Fruit fly (Drosophila melanogaster) whole organism, embryonic: ENCODE data around the gene CG8117.

ENCODE experiments used
- CG10274 ChIP-seq: fragments of 200-800 bp; sonication (Bioruptor generic); optimal IDR thresholded peaks from 3 replicates; lab custom pipeline; 2017; ENCODE audit warnings: missing biosample characterization, mild to moderate bottlenecking, missing genetic modification characterization
- CG10565 ChIP-seq: fragments of 200-800 bp; sonication (Bioruptor generic); optimal IDR thresholded peaks from 3 replicates; lab custom pipeline; 2016; ENCODE audit warnings: missing biosample characterization, mild to moderate bottlenecking, missing genetic modification characterization
- CG10959 ChIP-seq: fragments of 200-800 bp; sonication (Bioruptor generic); IDR thresholded peaks from 2 replicates; pipeline ENCODE4 v1.3.6; 2022; ENCODE audit warnings: missing biosample characterization, missing genetic modification characterization
- CG10979 ChIP-seq: fragments of 200-800 bp; sonication (Bioruptor generic); optimal IDR thresholded peaks from 2 replicates; lab custom pipeline; 2018; ENCODE audit warnings: missing biosample characterization, mild to moderate bottlenecking, missing genetic modification characterization, moderate library complexity
- CG12071 ChIP-seq: fragments of 200-800 bp; sonication (Bioruptor generic); optimal IDR thresholded peaks from 3 replicates; lab custom pipeline; 2018; ENCODE audit warnings: missing biosample characterization, mild to moderate bottlenecking, missing genetic modification characterization
- CG1233 ChIP-seq: fragments of 200-800 bp; sonication (Bioruptor generic); optimal IDR thresholded peaks from 4 replicates; lab custom pipeline; 2018; ENCODE audit warnings: missing biosample characterization, mild to moderate bottlenecking, missing genetic modification characterization
- CG1603 ChIP-seq: fragments of 200-800 bp; sonication (Bioruptor generic); optimal IDR thresholded peaks from 2 replicates; lab custom pipeline; 2019; ENCODE audit warnings: missing biosample characterization, mild to moderate bottlenecking, missing genetic modification characterization, moderate library complexity
- CG17361 ChIP-seq: fragments of 200-800 bp; sonication (Bioruptor generic); IDR thresholded peaks from 3 replicates; pipeline ENCODE4 v1.3.6; 2022; ENCODE audit warnings: missing biosample characterization, missing genetic modification characterization
- CG17385 ChIP-seq: fragments of 200-800 bp; sonication (Bioruptor generic); optimal IDR thresholded peaks from 3 replicates; lab custom pipeline; 2018; ENCODE audit warnings: missing biosample characterization, mild to moderate bottlenecking, missing genetic modification characterization
- CG17829 ChIP-seq: fragments of 200-800 bp; optimal IDR thresholded peaks from 2 replicates; lab custom pipeline; 2019; ENCODE audit warnings: missing biosample characterization, mild to moderate bottlenecking, missing genetic modification characterization, moderate library complexity
- CG18599 ChIP-seq: fragments of 200-800 bp; sonication (Bioruptor generic); optimal IDR thresholded peaks from 3 replicates; lab custom pipeline; 2017; ENCODE audit warnings: missing biosample characterization, missing genetic modification characterization, mild to moderate bottlenecking, moderate library complexity, missing genetic modification reagents
- CG30403 ChIP-seq: fragments of 200-800 bp; sonication (Bioruptor generic); optimal IDR thresholded peaks from 3 replicates; lab custom pipeline; 2016; ENCODE audit warnings: missing biosample characterization, missing genetic modification characterization
- CG31388 ChIP-seq: fragments of 200-800 bp; sonication (Bioruptor generic); optimal IDR thresholded peaks from 2 replicates; lab custom pipeline; 2016; ENCODE audit warnings: missing biosample characterization, missing genetic modification characterization
- CG4617 ChIP-seq: fragments of 200-800 bp; sonication (Bioruptor generic); optimal IDR thresholded peaks from 3 replicates; lab custom pipeline; 2016; ENCODE audit warnings: missing biosample characterization, missing genetic modification characterization, borderline replicate concordance
- CG4730 ChIP-seq: fragments of 200-800 bp; sonication (Bioruptor generic); IDR thresholded peaks from 2 replicates; pipeline ENCODE4 v1.3.6; 2022; ENCODE audit warnings: missing biosample characterization, missing genetic modification characterization
- CG5245 ChIP-seq: fragments of 200-800 bp; sonication (Bioruptor generic); optimal IDR thresholded peaks from 3 replicates; lab custom pipeline; 2016; ENCODE audit warnings: missing biosample characterization, missing genetic modification characterization
- CG6272 ChIP-seq: fragments of 200-800 bp; sonication (Bioruptor generic); IDR thresholded peaks from 2 replicates; pipeline ENCODE4 v1.3.6; 2022; ENCODE audit warnings: missing biosample characterization, missing genetic modification characterization
- CG6689 ChIP-seq: fragments of 200-800 bp; sonication (Bioruptor generic); IDR thresholded peaks from 2 replicates; pipeline ENCODE4 v1.3.6; 2022; ENCODE audit warnings: missing biosample characterization, missing genetic modification characterization
- CG6854 ChIP-seq: fragments of 200-800 bp; sonication (Bioruptor generic); optimal IDR thresholded peaks from 3 replicates; lab custom pipeline; 2017; ENCODE audit warnings: missing biosample characterization, mild to moderate bottlenecking, missing genetic modification characterization
- CG7556 ChIP-seq: fragments of 200-800 bp; sonication (Bioruptor generic); optimal IDR thresholded peaks from 2 replicates; lab custom pipeline; 2017; ENCODE audit warnings: missing biosample characterization, mild to moderate bottlenecking, missing genetic modification characterization
- CG8290 ChIP-seq, 3 experiments: fragments of 200-800 bp; sonication (Bioruptor generic); optimal IDR thresholded peaks; 2 replicates each; lab custom pipeline; 2016 to 2019; ENCODE audit warnings: missing biosample characterization in 3 of 3, missing genetic modification characterization in 3 of 3, mild to moderate bottlenecking in 2 of 3, moderate library complexity in 1 of 3
- Chrac-16 ChIP-seq: fragments of 200-800 bp; sonication (Bioruptor generic); optimal IDR thresholded peaks from 3 replicates; lab custom pipeline; 2016; ENCODE audit warnings: missing biosample characterization, missing genetic modification characterization
- D ChIP-seq, 2 experiments: fragments of 200-800 bp in 1 of 2; fragments of >200 bp in 1 of 2; sonication (Bioruptor generic) in 1 of 2; optimal IDR thresholded peaks; 2 replicates in 1 of 2; 3 replicates in 1 of 2; lab custom pipeline; 2017; ENCODE audit warnings: mild to moderate bottlenecking in 1 of 2, missing biosample characterization in 1 of 2, missing genetic modification characterization in 1 of 2, missing genetic modification reagents in 1 of 2
- Hr3 ChIP-seq: fragments of 200-800 bp; sonication (Bioruptor generic); optimal IDR thresholded peaks from 3 replicates; lab custom pipeline; 2016; ENCODE audit warnings: missing biosample characterization, missing genetic modification characterization
- Hr39 ChIP-seq: fragments of >200 bp; optimal IDR thresholded peaks from 2 replicates; lab custom pipeline; 2017
- Kr ChIP-seq: fragments of 200-800 bp; sonication (Bioruptor generic); optimal IDR thresholded peaks from 2 replicates; lab custom pipeline; 2017; ENCODE audit warnings: missing biosample characterization, mild to moderate bottlenecking, missing genetic modification characterization
- Nf-YB ChIP-seq: fragments of 200-800 bp; sonication (Bioruptor generic); optimal IDR thresholded peaks from 3 replicates; lab custom pipeline; 2019; ENCODE audit warnings: missing biosample characterization, mild to moderate bottlenecking, missing genetic modification characterization, moderate library complexity
- Rfx ChIP-seq: fragments of 200-800 bp; sonication (Bioruptor generic); IDR thresholded peaks from 2 replicates; pipeline ENCODE4 v1.3.6; 2022; ENCODE audit warnings: missing biosample characterization, missing genetic modification characterization
- Rx ChIP-seq: fragments of 200-800 bp; sonication (Bioruptor generic); IDR thresholded peaks from 2 replicates; pipeline ENCODE4 v1.3.6; 2022; ENCODE audit warnings: missing biosample characterization, missing genetic modification characterization
- Sox100B ChIP-seq: fragments of 200-800 bp; sonication (Bioruptor generic); optimal IDR thresholded peaks from 3 replicates; lab custom pipeline; 2018; ENCODE audit warnings: missing biosample characterization, mild to moderate bottlenecking, missing genetic modification characterization
- Spps ChIP-seq: fragments of 200-800 bp; sonication (Bioruptor generic); optimal IDR thresholded peaks from 2 replicates; lab custom pipeline; 2018; ENCODE audit warnings: missing biosample characterization, mild to moderate bottlenecking, missing genetic modification characterization
- chif ChIP-seq, 2 experiments: fragments of 200-800 bp; sonication (Bioruptor generic); optimal IDR thresholded peaks; 3 replicates each; lab custom pipeline; 2016; ENCODE audit warnings: missing biosample characterization in 2 of 2, missing genetic modification characterization in 2 of 2
- gsb-n ChIP-seq: fragments of 200-800 bp; sonication (Bioruptor generic); optimal IDR thresholded peaks from 3 replicates; lab custom pipeline; 2018; ENCODE audit warnings: missing biosample characterization, mild to moderate bottlenecking, missing genetic modification characterization
- ham ChIP-seq: fragments of 200-800 bp; sonication (Bioruptor generic); IDR thresholded peaks from 2 replicates; pipeline ENCODE4 v1.3.6; 2022; ENCODE audit warnings: missing biosample characterization, missing genetic modification characterization
- kay ChIP-seq: fragments of 200-800 bp; sonication (Bioruptor generic); optimal IDR thresholded peaks from 2 replicates; lab custom pipeline; 2016; ENCODE audit warnings: missing biosample characterization, missing genetic modification characterization
- nerfin-2 ChIP-seq: fragments of 200-800 bp; sonication (Bioruptor generic); IDR thresholded peaks from 2 replicates; pipeline ENCODE4 v1.3.6; 2022; ENCODE audit warnings: missing biosample characterization, missing genetic modification characterization; ENCODE audit not compliant: partially characterized antibody
- oc ChIP-seq: fragments of 200-800 bp; sonication (Bioruptor generic); optimal IDR thresholded peaks from 2 replicates; lab custom pipeline; 2018; ENCODE audit warnings: missing biosample characterization, mild to moderate bottlenecking, missing genetic modification characterization, moderate library complexity
- odd ChIP-seq: fragments of 200-800 bp; sonication (Bioruptor generic); optimal IDR thresholded peaks from 2 replicates; lab custom pipeline; 2017; ENCODE audit warnings: missing biosample characterization, mild to moderate bottlenecking, missing genetic modification characterization
- pb ChIP-seq: fragments of 200-800 bp; sonication (Bioruptor generic); optimal IDR thresholded peaks from 3 replicates; lab custom pipeline; 2016; ENCODE audit warnings: missing biosample characterization, missing genetic modification characterization
- peb ChIP-seq: fragments of 200-800 bp; sonication (Bioruptor generic); IDR thresholded peaks from 2 replicates; pipeline ENCODE4 v1.3.6; 2022; ENCODE audit warnings: missing biosample characterization, missing genetic modification characterization
- ranshi ChIP-seq: fragments of 200-800 bp; sonication (Bioruptor generic); IDR thresholded peaks from 2 replicates; pipeline ENCODE4 v1.3.6; 2022; ENCODE audit warnings: missing biosample characterization, missing genetic modification characterization
- run ChIP-seq: fragments of 200-800 bp; sonication (Bioruptor generic); optimal IDR thresholded peaks from 3 replicates; lab custom pipeline; 2018; ENCODE audit warnings: missing biosample characterization, mild to moderate bottlenecking, missing genetic modification characterization
- sc ChIP-seq, 3 experiments: fragments of >200 bp in 2 of 3; fragments of 200-800 bp in 1 of 3; sonication (Bioruptor generic) in 1 of 3; optimal IDR thresholded peaks; 2 replicates in 2 of 3; 3 replicates in 1 of 3; lab custom pipeline; 2017; ENCODE audit warnings: mild to moderate bottlenecking in 1 of 3, missing biosample characterization in 1 of 3, missing genetic modification characterization in 1 of 3, missing genetic modification reagents in 1 of 3
- tin ChIP-seq: fragments of 200-800 bp; sonication (Bioruptor generic); optimal IDR thresholded peaks from 3 replicates; lab custom pipeline; 2016; ENCODE audit warnings: missing biosample characterization, missing genetic modification characterization
- tll ChIP-seq, 2 experiments: fragments of 200-800 bp in 1 of 2; fragments of >200 bp in 1 of 2; sonication (Bioruptor generic) in 1 of 2; optimal IDR thresholded peaks; 2 replicates each; lab custom pipeline; 2017 to 2019; ENCODE audit warnings: missing biosample characterization in 2 of 2, missing genetic modification characterization in 2 of 2, mild to moderate bottlenecking in 1 of 2, moderate library complexity in 1 of 2
- tna ChIP-seq: fragments of 200-800 bp; sonication (Bioruptor generic); IDR thresholded peaks from 2 replicates; pipeline ENCODE4 v1.3.6; 2022; ENCODE audit warnings: missing biosample characterization, missing genetic modification characterization; ENCODE audit not compliant: partially characterized antibody
- trem ChIP-seq: fragments of 200-800 bp; optimal IDR thresholded peaks from 3 replicates; lab custom pipeline; 2019; ENCODE audit warnings: missing biosample characterization, mild to moderate bottlenecking, missing genetic modification characterization, moderate library complexity
- vvl ChIP-seq: fragments of 200-800 bp; sonication (Bioruptor generic); IDR thresholded peaks from 2 replicates; pipeline ENCODE4 v1.3.6; 2022; ENCODE audit warnings: missing biosample characterization, missing genetic modification characterization

Gene CG8117

DNA sequence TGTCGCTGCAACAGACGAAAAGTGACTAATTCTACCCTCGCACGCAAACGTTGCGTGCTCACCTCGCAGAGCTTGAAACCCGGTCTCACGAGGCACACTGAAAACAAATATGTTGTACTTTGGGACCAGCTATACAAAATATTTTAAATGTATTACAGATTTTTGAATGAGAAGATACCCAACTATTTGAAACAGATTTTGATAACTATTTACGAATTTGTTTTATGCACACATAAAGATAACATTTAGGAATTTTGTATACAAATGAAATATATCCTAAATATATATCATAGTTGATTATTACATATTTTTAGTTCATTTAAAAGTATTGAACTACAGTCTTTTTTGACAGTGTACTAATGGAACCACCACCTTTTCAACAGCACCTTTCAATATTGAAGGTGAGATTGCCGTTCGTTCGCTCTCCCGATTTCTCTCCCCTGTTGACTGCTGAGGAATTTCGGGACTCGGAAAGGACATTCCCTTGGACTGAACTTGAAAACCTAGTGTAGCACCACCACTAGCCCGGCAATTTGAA lies 27.1 kb downstream of the CG8117 start, which contains the start of gene CG15646 (continued):
- TF ChIP-seq Sox100B (peak; percentile 74), peb (GFP tag; lab: Robert Waterston, UW) (peak; percentile 47; the same call in 1 of the 2 replicates), trem (tag; lab: Kevin White, UChicago) (peak; percentile 82), Chrac-16 (peak; percentile 70), run (tag; lab: Kevin White, UChicago) (peak; percentile 22), nerfin-2 (GFP tag; lab: Robert Waterston, UW) (no peak), kay (GFP tag; lab: Kevin White, UChicago) (peak; percentile 34), gsb-n (peak; percentile 87), vvl (peak; percentile 68), Nf-YB (peak; percentile 70), pb (GFP tag; lab: Kevin White, UChicago) (no peak), chif (GFP tag; optimal IDR thresholded peaks at IDR 0.05; lab: Kevin White, UChicago) (peak; percentile 3 to 49), CG6689 (GFP tag; lab: Robert Waterston, UW) (peak; percentile 84), tin (GFP tag; lab: Kevin White, UChicago) (peak; percentile 66), CG7556 (GFP tag; lab: Kevin White, UChicago) (peak; percentile 82), CG10274 (no peak), ham (no peak), odd (GFP tag; lab: Kevin White, UChicago) (peak; percentile 65), CG18599 (GFP tag; lab: Kevin White, UChicago) (peak; percentile 48), CG5245 (GFP tag; lab: Kevin White, UChicago) (peak; percentile 25), ranshi (peak; percentile 32; the same call in 1 of the 2 replicates), CG10979 (tag; lab: Kevin White, UChicago) (peak; percentile 95), CG4730 (GFP tag; lab: Robert Waterston, UW) (0 out of 2 replicates have a peak, but pooled peaks have one; percentile 12), tll (GFP tag; optimal IDR thresholded peaks at IDR 0.05; lab: Kevin White, UChicago) (peak in 1 of 2 experiments; percentile 57), Kr (GFP tag; lab: Kevin White, UChicago) (peak; percentile 56), CG31388 (no peak), CG10565 (GFP tag; lab: Kevin White, UChicago) (no peak), D (optimal IDR thresholded peaks at IDR 0.05; lab: Kevin White, UChicago) (no peak), D (GFP tag; optimal IDR thresholded peaks at IDR 0.05; lab: Kevin White, UChicago) (peak; percentile 70), CG8290 (GFP tag; optimal IDR thresholded peaks at IDR 0.05; lab: Kevin White, UChicago) (peak; percentile 69), CG8290 (tag; optimal IDR thresholded peaks at IDR 0.05; lab: Kevin White, UChicago) (peak in 1 of 2 experiments; percentile 39), oc (peak; percentile 45), sc (optimal IDR thresholded peaks at IDR 0.05; lab: Kevin White, UChicago) (no peak), sc (GFP tag; optimal IDR thresholded peaks at IDR 0.05; lab: Kevin White, UChicago) (peak; percentile 58), Rx (GFP tag; lab: Robert Waterston, UW) (no peak), CG6272 (no peak), CG10959 (GFP tag; lab: Robert Waterston, UW) (peak; percentile 74), CG1233 (GFP tag; lab: Kevin White, UChicago) (peak; percentile 77), Rfx (GFP tag; lab: Robert Waterston, UW) (0 out of 2 replicates have a peak, but pooled peaks have one; percentile 23), CG17361 (GFP tag; lab: Robert Waterston, UW) (peak; percentile 93), CG17385 (GFP tag; lab: Kevin White, UChicago) (peak; percentile 53), CG1603 (tag; lab: Kevin White, UChicago) (peak; percentile 63), Spps (tag; lab: Kevin White, UChicago) (peak; percentile 78), CG6854 (no peak), CG30403 (GFP tag; lab: Kevin White, UChicago) (peak; percentile 70), Hr3 (peak; percentile 65), CG17829 (tag; lab: Kevin White, UChicago) (peak; percentile 94), Hr39 (no peak), CG4617 (GFP tag; lab: Kevin White, UChicago) (peak; percentile 6), CG12071 (GFP tag; lab: Kevin White, UChicago) (no peak), tna (GFP tag; lab: Robert Waterston, UW) (no peak)
